Worm (Caenorhabditis elegans) whole organism, early embryonic: Measurements from ENCODE around the gene mam-2.

Experiments
- aly-1 ChIP-seq: sonication (generic microtip); optimal IDR thresholded peaks from 2 replicates; lab custom pipeline; 2016; ENCODE audit warnings: missing genetic modification characterization, missing compliant biosample characterization
- ama-1 ChIP-seq: fragments of 150-350 bp; optimal IDR thresholded peaks from 2 replicates; lab custom pipeline; 2014
- hnd-1 ChIP-seq: sonication (generic microtip); optimal IDR thresholded peaks from 2 replicates; lab custom pipeline; 2016; ENCODE audit warnings: missing genetic modification characterization, missing compliant biosample characterization
- scrt-1 ChIP-seq: fragments of 200-800 bp; sonication (Bioruptor generic); IDR thresholded peaks from 2 replicates; pipeline ENCODE4 v1.3.6; 2022; ENCODE audit warnings: missing genetic modification characterization, missing compliant biosample characterization
- sea-1 ChIP-seq: fragments of 200-800 bp; sonication (Bioruptor generic); conservative IDR thresholded peaks from 2 replicates; pipeline ENCODE4 v1.3.6; 2022; ENCODE audit warnings: missing genetic modification characterization, missing compliant biosample characterization
- tbx-11 ChIP-seq: fragments of 200-800 bp; sonication (Bioruptor generic); IDR thresholded peaks from 2 replicates; pipeline ENCODE4 v1.3.6; 2022; ENCODE audit warnings: missing genetic modification characterization, missing compliant biosample characterization
- tbx-37 ChIP-seq: fragments of 200-800 bp; sonication (Bioruptor generic); conservative IDR thresholded peaks from 2 replicates; pipeline ENCODE4 v1.3.6; 2022; ENCODE audit warnings: missing genetic modification reagents, missing genetic modification characterization, missing compliant biosample characterization

DNA sequence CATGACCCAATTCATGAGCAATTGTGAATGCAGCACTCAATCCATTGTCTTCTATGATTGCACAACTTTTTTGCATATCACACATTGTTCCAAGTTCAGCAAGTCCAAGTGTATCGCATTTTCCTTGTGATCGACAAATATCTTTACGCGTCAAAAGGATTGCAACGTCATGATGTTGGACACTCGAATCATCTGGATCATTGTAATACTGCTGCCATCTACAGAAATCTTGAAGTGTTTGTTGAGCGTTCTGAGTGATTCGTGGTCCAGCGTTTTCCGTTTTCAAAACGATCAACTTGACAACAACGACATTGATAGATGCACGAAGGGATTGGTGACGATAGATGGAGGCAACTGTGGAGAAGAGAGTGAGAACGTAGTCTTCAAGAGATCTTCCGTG, 39.8 kb upstream of the mam-2 start:
- TF ChIP-seq ama-1 (no peak), aly-1 (tag; lab: Kevin White, UChicago) (no peak), tbx-11 (GFP tag; lab: Robert Waterston, UW) (no peak), scrt-1 (GFP tag; lab: Robert Waterston, UW) (no peak), sea-1 (no peak), hnd-1 (tag; lab: Kevin White, UChicago) (no peak), tbx-37 (no peak)
